Worm (Caenorhabditis elegans) whole organism, L3 larva: Measurements from ENCODE around the gene ZK1010.5.

Experiments
- R02D3.7 ChIP-seq: fragments of 150-350 bp; optimal IDR thresholded peaks from 2 replicates; lab custom pipeline; 2014; ENCODE audit warnings: missing biosample characterization, missing genetic modification characterization
- ZK546.5 ChIP-seq: sonication (generic microtip); optimal IDR thresholded peaks from 2 replicates; lab custom pipeline; 2017; ENCODE audit warnings: missing biosample characterization, missing genetic modification characterization
- aly-2 ChIP-seq: fragments of 150-350 bp; optimal IDR thresholded peaks from 2 replicates; lab custom pipeline; 2014; ENCODE audit warnings: missing biosample characterization, missing genetic modification characterization
- ceh-28 ChIP-seq: fragments of 150-350 bp; optimal IDR thresholded peaks from 2 replicates; lab custom pipeline; 2014; ENCODE audit warnings: missing biosample characterization, missing genetic modification reagents, missing genetic modification characterization
- ceh-82 ChIP-seq: fragments of 150-350 bp; optimal IDR thresholded peaks from 2 replicates; lab custom pipeline; 2014; ENCODE audit warnings: missing biosample characterization, missing genetic modification characterization
- egl-27 ChIP-seq: sonication (generic microtip); optimal IDR thresholded peaks from 4 replicates; lab custom pipeline; 2017; ENCODE audit warnings: missing biosample characterization, missing genetic modification reagents, missing genetic modification characterization
- egl-5 ChIP-seq: fragments of 150-350 bp; optimal IDR thresholded peaks from 2 replicates; lab custom pipeline; 2017; ENCODE audit warnings: missing biosample characterization, missing genetic modification reagents, missing genetic modification characterization, inconsistent platforms
- elt-1 ChIP-seq: fragments of 150-350 bp; optimal IDR thresholded peaks from 2 replicates; lab custom pipeline; 2014; ENCODE audit warnings: missing biosample characterization, missing genetic modification characterization
- elt-2 ChIP-seq: sonication (generic microtip); optimal IDR thresholded peaks from 2 replicates; lab custom pipeline; 2016; ENCODE audit warnings: missing genetic modification reagents, mild to moderate bottlenecking, missing genetic modification characterization, missing compliant biosample characterization
- elt-3 ChIP-seq, 3 experiments: fragments of 150-350 bp in 1 of 3; sonication (generic microtip) in 2 of 3; optimal IDR thresholded peaks; 2 replicates in 2 of 3; 4 replicates in 1 of 3; lab custom pipeline; 2014 to 2017; ENCODE audit warnings: missing biosample characterization in 3 of 3, missing genetic modification characterization in 3 of 3
- eor-1 ChIP-seq, 2 experiments: fragments of 150-350 bp; optimal IDR thresholded peaks; 2 replicates each; lab custom pipeline; 2014 to 2018; ENCODE audit warnings: missing biosample characterization in 2 of 2, missing genetic modification characterization in 2 of 2
- fkh-10 ChIP-seq: sonication (generic microtip); optimal IDR thresholded peaks from 2 replicates; lab custom pipeline; 2017; ENCODE audit warnings: missing biosample characterization, missing genetic modification reagents, missing genetic modification characterization
- fkh-2 ChIP-seq: fragments of 150-350 bp; optimal IDR thresholded peaks from 2 replicates; lab custom pipeline; 2014; ENCODE audit warnings: missing biosample characterization, missing genetic modification reagents, missing genetic modification characterization
- fos-1 ChIP-seq: fragments of 150-350 bp; optimal IDR thresholded peaks from 2 replicates; lab custom pipeline; 2014; ENCODE audit warnings: missing biosample characterization, missing genetic modification characterization
- hmg-11 ChIP-seq: sonication (generic microtip); optimal IDR thresholded peaks from 2 replicates; lab custom pipeline; 2016; ENCODE audit warnings: missing genetic modification characterization, missing compliant biosample characterization
- jun-1 ChIP-seq: fragments of 150-350 bp; optimal IDR thresholded peaks from 2 replicates; lab custom pipeline; 2014; ENCODE audit warnings: missing biosample characterization, missing genetic modification reagents, missing genetic modification characterization
- lsy-12 ChIP-seq: sonication (generic microtip); optimal IDR thresholded peaks from 2 replicates; lab custom pipeline; 2016; ENCODE audit warnings: mild to moderate bottlenecking, missing genetic modification characterization, missing compliant biosample characterization
- mml-1 ChIP-seq: fragments of 150-350 bp; sonication (generic microtip); optimal IDR thresholded peaks from 3 replicates; lab custom pipeline; 2014; ENCODE audit warnings: missing biosample characterization, missing genetic modification characterization
- nfya-1 ChIP-seq: sonication (generic microtip); optimal IDR thresholded peaks from 2 replicates; lab custom pipeline; 2017; ENCODE audit warnings: missing genetic modification characterization, mild to moderate bottlenecking, missing compliant biosample characterization, antibody characterized with exemption, moderate library complexity; ENCODE audit not compliant: insufficient read depth
- nhr-11 ChIP-seq: fragments of 150-350 bp; optimal IDR thresholded peaks from 2 replicates; lab custom pipeline; 2014; ENCODE audit warnings: missing biosample characterization, missing genetic modification characterization
- nhr-12 ChIP-seq: fragments of 150-350 bp; optimal IDR thresholded peaks from 2 replicates; lab custom pipeline; 2014; ENCODE audit warnings: missing biosample characterization, missing genetic modification characterization
- nhr-23 ChIP-seq: fragments of 150-350 bp; optimal IDR thresholded peaks from 2 replicates; lab custom pipeline; 2014; ENCODE audit warnings: missing biosample characterization, missing genetic modification reagents, missing genetic modification characterization
- nhr-25 ChIP-seq: sonication (generic microtip); optimal IDR thresholded peaks from 2 replicates; lab custom pipeline; 2017; ENCODE audit warnings: missing biosample characterization, missing genetic modification characterization
- nhr-28 ChIP-seq: fragments of 150-350 bp; optimal IDR thresholded peaks from 2 replicates; lab custom pipeline; 2014; ENCODE audit warnings: missing biosample characterization, missing genetic modification characterization
- nhr-67 ChIP-seq: fragments of 150-350 bp; optimal IDR thresholded peaks from 2 replicates; lab custom pipeline; 2014; ENCODE audit warnings: missing biosample characterization, missing genetic modification characterization
- nhr-76 ChIP-seq: fragments of 150-350 bp; sonication (generic microtip); optimal IDR thresholded peaks from 5 replicates; lab custom pipeline; 2014; ENCODE audit warnings: missing biosample characterization, missing genetic modification characterization
- nhr-77 ChIP-seq: fragments of 150-350 bp; optimal IDR thresholded peaks from 2 replicates; lab custom pipeline; 2014; ENCODE audit warnings: missing biosample characterization, missing genetic modification characterization
- pha-4 ChIP-seq: fragments of 150-350 bp; optimal IDR thresholded peaks from 2 replicates; lab custom pipeline; 2014; ENCODE audit warnings: missing biosample characterization, missing genetic modification reagents, missing genetic modification characterization
- pqm-1 ChIP-seq: fragments of 150-350 bp; optimal IDR thresholded peaks from 2 replicates; lab custom pipeline; 2017; ENCODE audit warnings: missing biosample characterization, missing genetic modification characterization, inconsistent platforms
- sea-2 ChIP-seq: fragments of 150-350 bp; sonication (generic microtip); optimal IDR thresholded peaks from 4 replicates; lab custom pipeline; 2014; ENCODE audit warnings: missing biosample characterization, missing genetic modification reagents, missing genetic modification characterization
- skn-1 ChIP-seq: fragments of 150-350 bp; optimal IDR thresholded peaks from 2 replicates; lab custom pipeline; 2014; ENCODE audit warnings: missing biosample characterization, missing genetic modification characterization
- snpc-4 ChIP-seq: fragments of 150-350 bp; optimal IDR thresholded peaks from 2 replicates; lab custom pipeline; 2014; ENCODE audit warnings: missing biosample characterization, missing genetic modification characterization
- tbx-2 ChIP-seq: sonication (generic microtip); optimal IDR thresholded peaks from 2 replicates; lab custom pipeline; 2016; ENCODE audit warnings: mild to moderate bottlenecking, missing genetic modification characterization, missing compliant biosample characterization
- ztf-11 ChIP-seq: fragments of 150-350 bp; optimal IDR thresholded peaks from 2 replicates; lab custom pipeline; 2014; ENCODE audit warnings: missing biosample characterization, missing genetic modification characterization
- ztf-4 ChIP-seq: fragments of 150-350 bp; optimal IDR thresholded peaks from 2 replicates; lab custom pipeline; 2014; ENCODE audit warnings: missing biosample characterization, missing genetic modification characterization

The ZK1010.5 gene

ce11 chrIII:13027949-13028348 is 40.6 kb upstream of the ZK1010.5 start:
- TF ChIP-seq nhr-25 (no peak), fos-1 (no peak), nhr-76 (no peak), nfya-1 (tag; lab: Kevin White, UChicago) (no peak), pha-4 (no peak), elt-1 (tag; lab: Kevin White, UChicago) (no peak), lsy-12 (no peak), nhr-12 (tag; lab: Kevin White, UChicago) (no peak), ceh-82 (tag; lab: Kevin White, UChicago) (no peak), snpc-4 (no peak), ztf-4 (tag; lab: Kevin White, UChicago) (no peak), pqm-1 (tag; lab: Kevin White, UChicago) (no peak), R02D3.7 (no peak)

- TF ChIP-seq pqm-1 (tag; lab: Kevin White, UChicago) (peak; percentile 59), fos-1 (no peak), elt-2 (tag; lab: Kevin White, UChicago) (peak; percentile 46), pha-4 (peak; percentile 7)
These were observed 37.0 kb upstream of the ZK1010.5 start, which contains the start of gene cyp-13A12 for ce11 chrIII:13024281-13024680. cyp-13A12 (plus strand) TSS chrIII:13024547.

ce11 chrIII:13020741-13021140 is 33.4 kb upstream of the ZK1010.5 start, which contains the start of gene cyp-13A11:
cyp-13A11 (plus strand) TSS chrIII:13021006.
- TF ChIP-seq mml-1 (tag; lab: Kevin White, UChicago) (no peak), nhr-12 (tag; lab: Kevin White, UChicago) (no peak), fkh-2 (tag; lab: Kevin White, UChicago) (no peak), nhr-25 (no peak), egl-27 (tag; lab: Kevin White, UChicago) (no peak), nhr-28 (tag; lab: Kevin White, UChicago) (no peak), skn-1 (tag; lab: Kevin White, UChicago) (no peak), snpc-4 (no peak), lsy-12 (no peak), nhr-11 (tag; lab: Kevin White, UChicago) (no peak), fkh-10 (GFP tag; lab: Kevin White, UChicago) (no peak), ceh-82 (tag; lab: Kevin White, UChicago) (no peak), ceh-28 (tag; lab: Kevin White, UChicago) (no peak), pqm-1 (tag; lab: Kevin White, UChicago) (no peak), ztf-11 (tag; lab: Kevin White, UChicago) (no peak), nhr-23 (tag; lab: Kevin White, UChicago) (no peak)

- TF ChIP-seq eor-1 (tag; optimal IDR thresholded peaks at IDR 0.05; lab: Kevin White, UChicago) (no peak), tbx-2 (tag; lab: Kevin White, UChicago) (no peak), jun-1 (no peak), nhr-28 (tag; lab: Kevin White, UChicago) (no peak), elt-3 (tag; optimal IDR thresholded peaks at IDR 0.05; lab: Kevin White, UChicago) (no peak), fkh-10 (GFP tag; lab: Kevin White, UChicago) (no peak), aly-2 (tag; lab: Kevin White, UChicago) (no peak), lsy-12 (no peak), nhr-67 (tag; lab: Kevin White, UChicago) (no peak), sea-2 (no peak), elt-2 (tag; lab: Kevin White, UChicago) (no peak), nhr-11 (tag; lab: Kevin White, UChicago) (no peak), pqm-1 (tag; lab: Kevin White, UChicago) (no peak), egl-5 (no peak), R02D3.7 (no peak), snpc-4 (no peak), nhr-77 (tag; lab: Kevin White, UChicago) (no peak), nhr-76 (no peak), nhr-23 (tag; lab: Kevin White, UChicago) (no peak), ZK546.5 (tag; lab: Kevin White, UChicago) (no peak)
These were observed 32.3 kb upstream of the ZK1010.5 start for ce11 chrIII:13019547-13020098.

ce11 chrIII:13018619-13019018 is 31.3 kb upstream of the ZK1010.5 start, which contains the start of gene col-98:
col-98 (plus strand) TSS chrIII:13019008.
- TF ChIP-seq nhr-23 (tag; lab: Kevin White, UChicago) (peak; percentile 41), mml-1 (tag; lab: Kevin White, UChicago) (no peak), hmg-11 (tag; lab: Kevin White, UChicago) (no peak), fkh-2 (tag; lab: Kevin White, UChicago) (no peak), lsy-12 (no peak), egl-27 (tag; lab: Kevin White, UChicago) (no peak)
- TF ChIP-seq, all 47 proteins: peak for 1
